Worm (Caenorhabditis elegans): ENCODE results near the gene F09C12.8.

The F09C12.8 gene

DNA sequence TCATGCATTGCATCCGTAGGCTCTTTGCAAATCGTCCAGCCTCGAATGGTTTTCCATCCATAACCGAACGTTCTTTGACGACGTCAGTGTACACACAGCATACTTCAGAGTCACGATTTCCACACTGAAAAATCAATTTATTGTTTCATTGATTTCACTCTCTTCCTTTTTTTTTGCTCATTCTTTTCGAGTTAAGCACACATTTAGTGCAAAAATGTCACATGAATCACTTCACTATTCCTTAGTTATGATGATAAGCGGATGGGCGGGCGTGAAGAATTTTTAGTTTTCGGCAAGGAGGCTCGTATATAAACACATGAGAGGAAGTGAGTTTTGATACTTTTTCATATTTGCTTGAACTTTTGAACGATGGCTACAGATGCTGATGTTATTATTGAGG lies 26.7 kb upstream of the F09C12.8 start, which contains the start of gene txt-9:
txt-9 (plus strand) TSS at position 336 of the 400 bp plus-strand sequence.
- TF ChIP-seq flt-1 (GFP tag; IDR thresholded peaks at IDR 0.05) (no peak), ama-1 (optimal IDR thresholded peaks at IDR 0.05) (no peak), ceh-13 (GFP tag; optimal IDR thresholded peaks at IDR 0.05) (no peak), pes-1 (GFP tag; IDR thresholded peaks at IDR 0.05) (no peak), hmbx-1 (tag; optimal IDR thresholded peaks at IDR 0.05) (no peak), ets-7 (tag; optimal IDR thresholded peaks at IDR 0.05) (no peak), tbx-37 (GFP tag; conservative IDR thresholded peaks at IDR 0.05) (no peak), sea-1 (GFP tag; conservative IDR thresholded peaks at IDR 0.05) (no peak), scrt-1 (GFP tag; IDR thresholded peaks at IDR 0.05) (no peak)

ce11 chrII:5086143-5086542 lies 26.0 kb upstream of the F09C12.8 start:
- TF ChIP-seq pes-1 (GFP tag; IDR thresholded peaks at IDR 0.05) (no peak), scrt-1 (GFP tag; IDR thresholded peaks at IDR 0.05) (no peak), tbx-11 (GFP tag; IDR thresholded peaks at IDR 0.05) (no peak), flt-1 (GFP tag; IDR thresholded peaks at IDR 0.05) (no peak), ceh-13 (GFP tag; optimal IDR thresholded peaks at IDR 0.05) (no peak), F13C5.2 (tag; optimal IDR thresholded peaks at IDR 0.05) (no peak)

DNA sequence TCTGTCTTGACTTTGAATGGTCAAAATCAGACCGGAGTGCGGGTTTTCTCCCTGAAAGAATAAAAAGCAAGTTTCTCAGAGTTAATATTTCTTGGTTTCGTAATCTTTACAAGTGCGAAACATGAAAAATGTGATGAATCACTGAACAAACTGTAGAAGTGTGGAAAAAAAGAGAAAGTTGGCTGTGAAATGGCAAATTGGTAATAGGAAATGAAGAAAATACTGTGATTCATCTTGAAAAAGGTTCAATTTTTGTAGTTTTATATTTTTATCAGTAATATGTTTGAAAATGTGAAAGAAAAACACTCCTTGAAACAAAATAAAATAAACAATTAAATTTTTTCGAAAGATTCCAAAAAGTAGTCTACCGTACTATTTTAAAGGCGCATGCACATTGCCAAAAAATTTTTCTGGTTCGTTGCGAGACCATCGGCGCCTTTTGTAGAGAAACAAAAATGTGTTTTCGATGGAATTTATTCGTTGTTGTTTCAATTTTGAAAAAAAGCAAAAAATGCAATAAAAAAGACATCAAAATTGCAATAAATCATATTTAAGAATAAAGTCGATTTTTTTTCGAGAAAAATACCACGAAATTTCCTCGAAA lies 20.4 kb upstream of the F09C12.8 start, which contains the start of gene pld-1:
pld-1 (minus strand) TSS at position 51 of the 604 bp plus-strand sequence.
- TF ChIP-seq ceh-36 (tag; optimal IDR thresholded peaks at IDR 0.05), result no peak
- no peak for TF ChIP-seq ceh-13 (GFP tag; optimal IDR thresholded peaks at IDR 0.05)
- TF ChIP-seq hmbx-1 (tag; optimal IDR thresholded peaks at IDR 0.05), result no peak
- TF ChIP-seq tbx-11 (GFP tag; IDR thresholded peaks at IDR 0.05), result no peak
- no peak for TF ChIP-seq aly-1 (tag; optimal IDR thresholded peaks at IDR 0.05)
- TF ChIP-seq hmg-4 (GFP tag; optimal IDR thresholded peaks at IDR 0.05), result no peak
- TF ChIP-seq ets-7 (tag; optimal IDR thresholded peaks at IDR 0.05), result no peak
- TF ChIP-seq tbx-37 (GFP tag; conservative IDR thresholded peaks at IDR 0.05), result no peak
- no peak for TF ChIP-seq flt-1 (GFP tag; IDR thresholded peaks at IDR 0.05)
- TF ChIP-seq tra-4 (tag; optimal IDR thresholded peaks at IDR 0.05), result no peak
- TF ChIP-seq B0310.2 (tag; optimal IDR thresholded peaks at IDR 0.05), result no peak
- no peak for TF ChIP-seq hnd-1 (tag; optimal IDR thresholded peaks at IDR 0.05)
- no peak for TF ChIP-seq F13C5.2 (tag; optimal IDR thresholded peaks at IDR 0.05)
- TF ChIP-seq ama-1 (optimal IDR thresholded peaks at IDR 0.05), result no peak
- no peak for TF ChIP-seq scrt-1 (GFP tag; IDR thresholded peaks at IDR 0.05)
- TF ChIP-seq pes-1 (GFP tag; IDR thresholded peaks at IDR 0.05), result no peak
- no peak for TF ChIP-seq sea-1 (GFP tag; conservative IDR thresholded peaks at IDR 0.05)

DNA sequence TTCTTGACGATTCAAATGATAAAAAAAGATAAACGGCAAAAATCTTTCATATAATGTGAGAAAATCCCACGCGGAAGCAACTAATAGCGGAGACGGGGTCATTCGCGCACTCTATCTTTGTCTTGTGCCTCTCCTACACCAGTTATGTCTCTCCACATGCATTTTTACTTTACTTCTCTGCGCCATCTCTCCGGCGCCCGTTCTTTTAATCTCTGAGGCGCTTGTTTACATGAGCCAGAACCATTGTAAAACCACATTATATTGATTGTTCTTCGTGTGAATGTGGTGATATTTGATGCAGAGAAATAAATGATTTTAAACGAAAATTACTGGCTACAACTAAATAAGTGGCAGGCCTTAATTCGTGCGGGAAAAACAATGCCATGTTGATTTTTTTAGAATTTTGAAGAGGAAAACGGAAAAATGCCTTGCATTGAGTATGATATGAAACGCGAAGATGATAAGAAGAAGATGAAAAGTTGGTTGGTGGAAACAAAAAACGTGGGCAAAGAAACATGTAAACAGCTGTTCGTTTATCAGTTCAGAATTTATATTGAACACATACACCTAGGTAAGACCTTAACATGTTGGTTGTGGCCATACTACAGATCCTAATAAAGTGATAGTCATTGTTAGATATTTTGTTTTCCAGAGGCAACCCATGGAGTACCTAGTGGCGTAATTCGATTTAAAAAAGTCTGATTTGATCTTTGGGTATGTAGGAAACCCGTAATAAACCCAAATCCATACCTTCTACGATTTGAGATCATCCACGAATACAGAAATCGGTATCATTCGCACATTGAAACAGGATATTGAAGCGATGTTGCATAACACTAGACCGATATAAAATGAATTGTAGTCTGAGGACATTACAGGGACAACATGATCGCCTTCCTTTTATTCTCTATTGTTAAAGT lies 19.6 kb upstream of the F09C12.8 start, which contains the start of gene C04G6.2:
C04G6.2 (plus strand) TSS at position 870 of the 920 bp plus-strand sequence.
- TF ChIP-seq hnd-1 (tag; optimal IDR thresholded peaks at IDR 0.05), result no peak

- TF ChIP-seq ceh-13 (GFP tag; optimal IDR thresholded peaks at IDR 0.05) (no peak), pes-1 (GFP tag; IDR thresholded peaks at IDR 0.05) (no peak)
Observed at ce11 chrII:5093945-5094344, 18.2 kb upstream of the F09C12.8 start, which contains the start of gene C04G6.13. TSS of gene C04G6.13 (plus strand) at chrII:5094245.

DNA sequence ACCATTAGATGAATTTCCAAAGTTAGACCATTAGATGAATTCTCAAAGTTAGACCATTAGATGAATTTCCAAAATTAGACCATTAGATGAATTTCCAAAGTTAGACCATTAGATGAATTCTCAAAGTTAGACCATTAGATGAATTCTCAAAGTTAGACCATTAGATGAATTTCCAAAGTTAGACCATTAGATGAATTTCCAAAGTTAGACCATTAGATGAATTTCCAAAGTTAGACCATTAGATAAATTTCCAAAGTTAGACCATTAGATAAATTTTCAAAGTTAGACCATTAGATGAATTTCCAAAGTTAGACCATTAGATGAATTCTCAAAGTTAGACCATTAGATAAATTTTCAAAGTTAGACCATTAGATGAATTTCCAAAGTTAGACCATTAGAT lies 14.7 kb upstream of the F09C12.8 start:
- peak; percentile 90 for TF ChIP-seq tbx-37 (GFP tag; conservative IDR thresholded peaks at IDR 0.05)
- TF ChIP-seq scrt-1 (GFP tag; IDR thresholded peaks at IDR 0.05), result peak; percentile 81
- TF ChIP-seq sea-1 (GFP tag; conservative IDR thresholded peaks at IDR 0.05), result peak; percentile 89
- peak; percentile 99 for TF ChIP-seq tbx-11 (GFP tag; IDR thresholded peaks at IDR 0.05)

DNA sequence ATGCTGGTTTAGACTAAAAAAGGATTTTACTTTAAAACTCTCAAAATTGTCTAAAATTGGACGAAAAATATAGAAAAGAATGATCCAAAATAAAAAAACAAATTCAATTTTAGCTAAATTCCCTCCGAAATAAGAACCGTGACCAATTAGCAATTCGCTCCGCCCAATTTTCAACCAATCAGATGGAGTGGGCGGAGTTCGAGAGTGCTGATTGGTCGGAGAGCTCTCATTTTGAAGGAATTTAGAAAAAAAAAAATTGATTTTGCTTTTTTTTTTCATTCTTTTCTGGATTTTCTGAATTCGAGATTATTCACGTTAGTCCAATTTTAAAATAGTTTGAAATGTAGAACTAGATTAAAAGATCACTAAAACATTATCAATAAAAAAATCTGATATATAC lies 13.1 kb upstream of the F09C12.8 start:
- TF ChIP-seq hmg-4 (GFP tag; optimal IDR thresholded peaks at IDR 0.05) (no peak), scrt-1 (GFP tag; IDR thresholded peaks at IDR 0.05) (no peak), hmbx-1 (tag; optimal IDR thresholded peaks at IDR 0.05) (no peak), tra-4 (tag; optimal IDR thresholded peaks at IDR 0.05) (no peak), sea-1 (GFP tag; conservative IDR thresholded peaks at IDR 0.05) (no peak), ama-1 (optimal IDR thresholded peaks at IDR 0.05) (no peak), hnd-1 (tag; optimal IDR thresholded peaks at IDR 0.05) (no peak), pes-1 (GFP tag; IDR thresholded peaks at IDR 0.05) (no peak), ceh-36 (tag; optimal IDR thresholded peaks at IDR 0.05) (no peak), tbx-37 (GFP tag; conservative IDR thresholded peaks at IDR 0.05) (no peak), F13C5.2 (tag; optimal IDR thresholded peaks at IDR 0.05) (no peak), ets-7 (tag; optimal IDR thresholded peaks at IDR 0.05) (no peak), aly-1 (tag; optimal IDR thresholded peaks at IDR 0.05) (no peak), tbx-11 (GFP tag; IDR thresholded peaks at IDR 0.05) (no peak), flt-1 (GFP tag; IDR thresholded peaks at IDR 0.05) (no peak)

DNA sequence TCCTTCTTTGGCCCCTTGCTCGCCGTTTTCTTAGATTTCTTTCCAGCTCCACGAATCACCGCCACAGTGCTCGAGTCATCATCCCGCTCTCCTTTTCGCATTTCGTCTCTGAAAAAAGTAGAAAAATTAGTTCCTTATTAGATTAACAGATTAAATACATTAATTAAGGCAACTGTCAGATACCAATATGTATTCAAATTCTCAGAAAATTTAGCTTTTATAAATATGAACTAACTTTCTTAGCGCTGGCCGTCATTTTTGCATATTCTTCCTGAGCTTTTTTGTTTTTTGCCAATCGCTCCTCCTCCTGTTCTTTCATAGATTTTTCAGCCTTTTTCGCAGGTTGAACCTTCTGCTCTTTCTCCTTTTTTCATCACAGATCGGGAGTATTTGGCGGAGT lies 12.5 kb upstream of the F09C12.8 start, which contains the start of gene C04G6.6:
C04G6.6 (minus strand) TSS at position 101 of the 400 bp plus-strand sequence.
- TF ChIP-seq sea-1 (GFP tag; conservative IDR thresholded peaks at IDR 0.05) (no peak), tra-4 (tag; optimal IDR thresholded peaks at IDR 0.05) (no peak), ceh-13 (GFP tag; optimal IDR thresholded peaks at IDR 0.05) (no peak), scrt-1 (GFP tag; IDR thresholded peaks at IDR 0.05) (no peak), B0310.2 (tag; optimal IDR thresholded peaks at IDR 0.05) (no peak), hmg-4 (GFP tag; optimal IDR thresholded peaks at IDR 0.05) (no peak), hnd-1 (tag; optimal IDR thresholded peaks at IDR 0.05) (no peak), ets-7 (tag; optimal IDR thresholded peaks at IDR 0.05) (no peak), tbx-11 (GFP tag; IDR thresholded peaks at IDR 0.05) (no peak), hmbx-1 (tag; optimal IDR thresholded peaks at IDR 0.05) (no peak), pes-1 (GFP tag; IDR thresholded peaks at IDR 0.05) (no peak), ceh-36 (tag; optimal IDR thresholded peaks at IDR 0.05) (no peak), ama-1 (optimal IDR thresholded peaks at IDR 0.05) (no peak), F13C5.2 (tag; optimal IDR thresholded peaks at IDR 0.05) (no peak), aly-1 (tag; optimal IDR thresholded peaks at IDR 0.05) (no peak)

Data from whole organism, early embryonic.